Fruit fly (Drosophila melanogaster) whole organism, embryonic: ENCODE data around the gene CG8128.

Experiments
- Abd-B ChIP-seq: fragments of 200-800 bp; sonication (Bioruptor generic); optimal IDR thresholded peaks from 2 replicates; lab custom pipeline; 2018; ENCODE audit warnings: missing biosample characterization, mild to moderate bottlenecking, missing genetic modification characterization, moderate library complexity
- Adf1 ChIP-seq: fragments of 200-800 bp; sonication (Bioruptor generic); IDR thresholded peaks from 2 replicates; pipeline ENCODE4 v1.3.6; 2022; ENCODE audit warnings: missing biosample characterization, missing genetic modification characterization
- Atf6 ChIP-seq: fragments of 200-800 bp; sonication (Bioruptor generic); IDR thresholded peaks from 2 replicates; pipeline ENCODE4 v1.3.6; 2022; ENCODE audit warnings: missing biosample characterization, missing genetic modification characterization
- CG10274 ChIP-seq: fragments of 200-800 bp; sonication (Bioruptor generic); optimal IDR thresholded peaks from 3 replicates; lab custom pipeline; 2017; ENCODE audit warnings: missing biosample characterization, mild to moderate bottlenecking, missing genetic modification characterization
- CG12769 ChIP-seq: fragments of 200-800 bp; sonication (Bioruptor generic); optimal IDR thresholded peaks from 2 replicates; lab custom pipeline; 2019; ENCODE audit warnings: missing biosample characterization, mild to moderate bottlenecking, missing genetic modification characterization, moderate library complexity
- CG14441 ChIP-seq: fragments of 200-800 bp; sonication (Bioruptor generic); IDR thresholded peaks from 2 replicates; pipeline ENCODE4 v1.3.6; 2022; ENCODE audit warnings: missing biosample characterization, missing genetic modification characterization
- CG15011 ChIP-seq: fragments of 200-800 bp; sonication (Bioruptor generic); optimal IDR thresholded peaks from 3 replicates; lab custom pipeline; 2018; ENCODE audit warnings: missing biosample characterization, mild to moderate bottlenecking, missing genetic modification characterization
- CG15601 ChIP-seq: fragments of 200-800 bp; sonication (Bioruptor generic); optimal IDR thresholded peaks from 3 replicates; lab custom pipeline; 2019; ENCODE audit warnings: missing biosample characterization, mild to moderate bottlenecking, missing genetic modification characterization, moderate library complexity
- CG2199 ChIP-seq: fragments of 200-800 bp; sonication (Bioruptor generic); IDR thresholded peaks from 3 replicates; pipeline ENCODE4 v1.3.6; 2022; ENCODE audit warnings: missing biosample characterization, missing genetic modification characterization
- CG2202 ChIP-seq: fragments of 200-800 bp; sonication (Bioruptor generic); optimal IDR thresholded peaks from 2 replicates; lab custom pipeline; 2018; ENCODE audit warnings: missing biosample characterization, mild to moderate bottlenecking, missing genetic modification characterization
- CG34376 ChIP-seq: fragments of 200-800 bp; sonication (Bioruptor generic); optimal IDR thresholded peaks from 2 replicates; lab custom pipeline; 2018; ENCODE audit warnings: missing biosample characterization, mild to moderate bottlenecking, missing genetic modification characterization
- CG4707 ChIP-seq: fragments of 200-800 bp; sonication (Bioruptor generic); optimal IDR thresholded peaks from 2 replicates; lab custom pipeline; 2018; ENCODE audit warnings: missing biosample characterization, mild to moderate bottlenecking, missing genetic modification characterization, moderate library complexity
- CG5245 ChIP-seq: fragments of 200-800 bp; sonication (Bioruptor generic); optimal IDR thresholded peaks from 3 replicates; lab custom pipeline; 2016; ENCODE audit warnings: missing biosample characterization, missing genetic modification characterization
- CG6813 ChIP-seq: fragments of 200-800 bp; sonication (Bioruptor generic); optimal IDR thresholded peaks from 2 replicates; lab custom pipeline; 2017; ENCODE audit warnings: missing biosample characterization, missing genetic modification characterization, mild to moderate bottlenecking, moderate library complexity, missing genetic modification reagents
- CG7786 ChIP-seq: fragments of 200-800 bp; sonication (Bioruptor generic); optimal IDR thresholded peaks from 2 replicates; lab custom pipeline; 2016; ENCODE audit warnings: missing biosample characterization, missing genetic modification characterization
- CG9609 ChIP-seq: fragments of 200-800 bp; sonication (Bioruptor generic); optimal IDR thresholded peaks from 3 replicates; lab custom pipeline; 2016; ENCODE audit warnings: missing biosample characterization, missing genetic modification characterization
- Dfd ChIP-seq, 2 experiments: fragments of >200 bp; optimal IDR thresholded peaks; 2 replicates each; lab custom pipeline; 2017; ENCODE audit warnings: missing biosample characterization in 2 of 2, missing genetic modification characterization in 2 of 2
- Dip3 ChIP-seq: fragments of 200-800 bp; sonication (Bioruptor generic); optimal IDR thresholded peaks from 3 replicates; lab custom pipeline; 2016; ENCODE audit warnings: missing biosample characterization, missing genetic modification characterization
- Dll ChIP-seq: fragments of 200-800 bp; sonication (Bioruptor generic); IDR thresholded peaks from 4 replicates; pipeline ENCODE4 v1.3.6; 2022; ENCODE audit warnings: missing biosample characterization, missing genetic modification characterization; ENCODE audit not compliant: partially characterized antibody
- ERR ChIP-seq: fragments of 200-800 bp; sonication (Bioruptor generic); optimal IDR thresholded peaks from 2 replicates; lab custom pipeline; 2016; ENCODE audit warnings: missing biosample characterization, missing genetic modification characterization
- HHEX ChIP-seq: fragments of 200-800 bp; sonication (Bioruptor generic); optimal IDR thresholded peaks from 3 replicates; lab custom pipeline; 2017; ENCODE audit warnings: missing biosample characterization, mild to moderate bottlenecking, missing genetic modification characterization, missing genetic modification reagents
- HLH54F ChIP-seq: fragments of 200-800 bp; sonication (Bioruptor generic); optimal IDR thresholded peaks from 3 replicates; lab custom pipeline; 2016; ENCODE audit warnings: missing biosample characterization, missing genetic modification characterization
- Hsf ChIP-seq: fragments of 200-800 bp; sonication (Bioruptor generic); optimal IDR thresholded peaks from 3 replicates; lab custom pipeline; 2016; ENCODE audit warnings: missing biosample characterization, missing genetic modification characterization
- Lpt ChIP-seq: fragments of >200 bp; optimal IDR thresholded peaks from 2 replicates; lab custom pipeline; 2018; ENCODE audit warnings: missing biosample characterization, missing genetic modification characterization
- MBD-R2 ChIP-seq: fragments of 200-800 bp; sonication (Bioruptor generic); IDR thresholded peaks from 2 replicates; pipeline ENCODE4 v1.3.6; 2022; ENCODE audit warnings: missing biosample characterization, missing genetic modification characterization
- Optix ChIP-seq: fragments of 200-800 bp; sonication (Bioruptor generic); IDR thresholded peaks from 3 replicates; pipeline ENCODE4 v1.3.6; 2022; ENCODE audit warnings: missing biosample characterization, missing genetic modification characterization
- Rfx ChIP-seq: fragments of 200-800 bp; sonication (Bioruptor generic); IDR thresholded peaks from 2 replicates; pipeline ENCODE4 v1.3.6; 2022; ENCODE audit warnings: missing biosample characterization, missing genetic modification characterization
- Sox102F ChIP-seq: fragments of 200-800 bp; sonication (Bioruptor generic); optimal IDR thresholded peaks from 2 replicates; lab custom pipeline; 2018; ENCODE audit warnings: missing biosample characterization, mild to moderate bottlenecking, missing genetic modification characterization, moderate library complexity
- Ssrp ChIP-seq: fragments of 200-800 bp; sonication (Bioruptor generic); optimal IDR thresholded peaks from 2 replicates; lab custom pipeline; 2018; ENCODE audit warnings: missing biosample characterization, mild to moderate bottlenecking, missing genetic modification characterization, moderate library complexity
- Taf1 ChIP-seq: fragments of 200-800 bp; sonication (Bioruptor generic); IDR thresholded peaks from 2 replicates; pipeline ENCODE4 v1.3.6; 2022; ENCODE audit warnings: missing biosample characterization, missing genetic modification characterization
- Vsx1 ChIP-seq: fragments of 200-800 bp; sonication (Bioruptor generic); optimal IDR thresholded peaks from 2 replicates; lab custom pipeline; 2017; ENCODE audit warnings: missing biosample characterization, mild to moderate bottlenecking, missing genetic modification characterization, missing genetic modification reagents
- Xbp1 ChIP-seq: fragments of 200-800 bp; sonication (Bioruptor generic); optimal IDR thresholded peaks from 3 replicates; lab custom pipeline; 2016; ENCODE audit warnings: missing biosample characterization, mild to moderate bottlenecking, missing genetic modification characterization
- al ChIP-seq: fragments of 200-800 bp; sonication (Bioruptor generic); IDR thresholded peaks from 2 replicates; pipeline ENCODE4 v1.3.6; 2022; ENCODE audit warnings: missing biosample characterization, missing genetic modification characterization
- aop ChIP-seq: fragments of 200-800 bp; sonication (Bioruptor generic); IDR thresholded peaks from 2 replicates; pipeline ENCODE4 v1.3.6; 2022; ENCODE audit warnings: missing biosample characterization, missing genetic modification characterization
- ara ChIP-seq: fragments of 200-800 bp; sonication (Bioruptor generic); IDR thresholded peaks from 2 replicates; pipeline ENCODE4 v1.3.6; 2022; ENCODE audit warnings: missing biosample characterization, missing genetic modification characterization
- ato ChIP-seq: fragments of 200-800 bp; sonication (Bioruptor generic); IDR thresholded peaks from 2 replicates; pipeline ENCODE4 v1.3.6; 2022; ENCODE audit warnings: missing biosample characterization, missing genetic modification characterization; ENCODE audit not compliant: partially characterized antibody
- btn ChIP-seq: fragments of 200-800 bp; sonication (Bioruptor generic); optimal IDR thresholded peaks from 2 replicates; lab custom pipeline; 2016; ENCODE audit warnings: missing biosample characterization, missing genetic modification characterization
- chinmo ChIP-seq: fragments of 200-800 bp; sonication (Bioruptor generic); IDR thresholded peaks from 4 replicates; pipeline ENCODE4 v1.3.6; 2022; ENCODE audit warnings: missing biosample characterization, missing genetic modification characterization; ENCODE audit not compliant: partially characterized antibody
- chm ChIP-seq: fragments of 200-800 bp; sonication (Bioruptor generic); IDR thresholded peaks from 2 replicates; pipeline ENCODE4 v1.3.6; 2022; ENCODE audit warnings: missing biosample characterization, missing genetic modification characterization
- chn ChIP-seq: fragments of 200-800 bp; sonication (Bioruptor generic); optimal IDR thresholded peaks from 2 replicates; lab custom pipeline; 2016; ENCODE audit warnings: missing biosample characterization, missing genetic modification characterization
- corto ChIP-seq: fragments of 200-800 bp; sonication (Bioruptor generic); optimal IDR thresholded peaks from 2 replicates; lab custom pipeline; 2016; ENCODE audit warnings: missing biosample characterization, mild to moderate bottlenecking, missing genetic modification characterization, moderate library complexity
- disco-r ChIP-seq: fragments of 200-800 bp; sonication (Bioruptor generic); optimal IDR thresholded peaks from 2 replicates; lab custom pipeline; 2016; ENCODE audit warnings: missing biosample characterization, missing genetic modification characterization
- eyg ChIP-seq: fragments of 200-800 bp; sonication (Bioruptor generic); optimal IDR thresholded peaks from 3 replicates; lab custom pipeline; 2016; ENCODE audit warnings: missing biosample characterization, missing genetic modification characterization
- fu2 ChIP-seq: fragments of 200-800 bp; sonication (Bioruptor generic); optimal IDR thresholded peaks from 2 replicates; lab custom pipeline; 2016; ENCODE audit warnings: missing biosample characterization, missing genetic modification characterization
- grau ChIP-seq: fragments of 200-800 bp; optimal IDR thresholded peaks from 3 replicates; lab custom pipeline; 2019; ENCODE audit warnings: missing biosample characterization, mild to moderate bottlenecking, missing genetic modification characterization, moderate library complexity
- gt ChIP-seq: fragments of 200-800 bp; sonication (Bioruptor generic); IDR thresholded peaks from 2 replicates; pipeline ENCODE4 v1.3.6; 2022; ENCODE audit warnings: missing biosample characterization, missing genetic modification characterization
- ham ChIP-seq: fragments of 200-800 bp; sonication (Bioruptor generic); IDR thresholded peaks from 2 replicates; pipeline ENCODE4 v1.3.6; 2022; ENCODE audit warnings: missing biosample characterization, missing genetic modification characterization
- inv ChIP-seq: fragments of 200-800 bp; sonication (Bioruptor generic); IDR thresholded peaks from 2 replicates; pipeline ENCODE4 v1.3.6; 2022; ENCODE audit warnings: missing biosample characterization, missing genetic modification characterization; ENCODE audit not compliant: partially characterized antibody
- knrl ChIP-seq: fragments of 200-800 bp; sonication (Bioruptor generic); IDR thresholded peaks from 3 replicates; pipeline ENCODE4 v1.3.6; 2022; ENCODE audit warnings: missing biosample characterization, missing genetic modification characterization; ENCODE audit not compliant: partially characterized antibody
- ro ChIP-seq: fragments of 200-800 bp; sonication (Bioruptor generic); IDR thresholded peaks from 2 replicates; pipeline ENCODE4 v1.3.6; 2022; ENCODE audit warnings: missing biosample characterization, missing genetic modification characterization
- seq ChIP-seq: fragments of 200-800 bp; sonication (Bioruptor generic); IDR thresholded peaks from 2 replicates; pipeline ENCODE4 v1.3.6; 2022; ENCODE audit warnings: missing biosample characterization, missing genetic modification characterization
- tap ChIP-seq: fragments of 200-800 bp; optimal IDR thresholded peaks from 3 replicates; lab custom pipeline; 2019; ENCODE audit warnings: missing biosample characterization, mild to moderate bottlenecking, missing genetic modification characterization, moderate library complexity
- tio ChIP-seq: fragments of 200-800 bp; sonication (Bioruptor generic); optimal IDR thresholded peaks from 2 replicates; lab custom pipeline; 2017; ENCODE audit warnings: missing biosample characterization, missing genetic modification characterization, inconsistent platforms

Gene CG8128

DNA sequence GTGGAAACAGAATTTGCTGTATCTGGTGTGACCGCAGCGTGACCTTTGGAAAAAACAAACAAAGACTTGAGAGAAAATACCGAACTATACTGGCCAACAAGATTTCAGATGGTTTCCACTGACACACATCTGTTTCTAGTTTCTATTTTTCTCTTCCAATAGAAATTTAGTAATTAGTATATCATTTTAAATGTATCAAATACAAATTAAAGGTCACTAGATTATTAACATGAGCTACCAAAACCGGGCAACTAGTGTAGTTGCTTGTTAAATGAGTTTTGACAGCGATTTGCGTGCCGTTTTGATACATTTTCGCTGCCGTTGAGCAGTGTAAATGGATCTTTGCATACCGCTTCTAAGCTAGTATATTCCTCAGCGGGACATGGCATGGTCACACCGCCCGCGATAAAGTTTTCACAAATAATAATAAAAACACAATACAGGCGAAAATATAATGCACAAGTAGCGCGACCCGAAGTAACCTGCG, 6.5 kb downstream of the CG8128 start, which contains the start of the genes Pis and Hap40 (continued):
- TF ChIP-seq Sox102F (GFP tag; lab: Kevin White, UChicago) (no peak), CG7786 (GFP tag; lab: Kevin White, UChicago) (peak; percentile 56), CG2199 (GFP tag; lab: Robert Waterston, UW) (0 out of 3 replicates have a peak, but pooled peaks have one; percentile 29), aop (GFP tag; lab: Robert Waterston, UW) (no peak), Dfd (GFP tag; optimal IDR thresholded peaks at IDR 0.05; lab: Kevin White, UChicago) (peak in 1 of 2 experiments; percentile 13), ara (GFP tag; lab: Robert Waterston, UW) (no peak), al (GFP tag; lab: Robert Waterston, UW) (peak; percentile 58), Adf1 (0 out of 2 replicates have a peak, but pooled peaks have one; percentile 24), seq (peak; percentile 51; the same call in 1 of the 2 replicates), ham (GFP tag; lab: Robert Waterston, UW) (no peak), tio (GFP tag; lab: Kevin White, UChicago) (no peak), Lpt (no peak), MBD-R2 (peak; percentile 48; the same call in 1 of the 2 replicates), Dll (GFP tag; lab: Robert Waterston, UW) (no peak), eyg (no peak), Atf6 (GFP tag; lab: Robert Waterston, UW) (peak; percentile 45; the same call in 1 of the 2 replicates), ro (no peak), corto (GFP tag; lab: Kevin White, UChicago) (no peak), Optix (GFP tag; lab: Robert Waterston, UW) (peak; percentile 34; the same call in 1 of the 3 replicates), tap (tag; lab: Kevin White, UChicago) (no peak), CG34376 (GFP tag; lab: Kevin White, UChicago) (peak; percentile 38), gt (no peak), Vsx1 (GFP tag; lab: Kevin White, UChicago) (no peak), fu2 (GFP tag; lab: Kevin White, UChicago) (peak; percentile 60), btn (GFP tag; lab: Kevin White, UChicago) (no peak), disco-r (GFP tag; lab: Kevin White, UChicago) (no peak), CG15011 (GFP tag; lab: Kevin White, UChicago) (peak; percentile 32), knrl (GFP tag; lab: Robert Waterston, UW) (no peak), ERR (GFP tag; lab: Kevin White, UChicago) (no peak), inv (no peak), HHEX (GFP tag; lab: Kevin White, UChicago) (peak; percentile 64), Hsf (peak; percentile 77), Xbp1 (GFP tag; lab: Kevin White, UChicago) (peak; percentile 74), HLH54F (peak; percentile 65), Taf1 (GFP tag; lab: Robert Waterston, UW) (no peak; the same call in 1 of the 2 replicates), CG4707 (GFP tag; lab: Kevin White, UChicago) (no peak), Dip3 (GFP tag; lab: Kevin White, UChicago) (peak; percentile 45), chn (GFP tag; lab: Kevin White, UChicago) (peak; percentile 69), Abd-B (peak; percentile 89), CG5245 (GFP tag; lab: Kevin White, UChicago) (peak; percentile 10), CG2202 (no peak)

DNA sequence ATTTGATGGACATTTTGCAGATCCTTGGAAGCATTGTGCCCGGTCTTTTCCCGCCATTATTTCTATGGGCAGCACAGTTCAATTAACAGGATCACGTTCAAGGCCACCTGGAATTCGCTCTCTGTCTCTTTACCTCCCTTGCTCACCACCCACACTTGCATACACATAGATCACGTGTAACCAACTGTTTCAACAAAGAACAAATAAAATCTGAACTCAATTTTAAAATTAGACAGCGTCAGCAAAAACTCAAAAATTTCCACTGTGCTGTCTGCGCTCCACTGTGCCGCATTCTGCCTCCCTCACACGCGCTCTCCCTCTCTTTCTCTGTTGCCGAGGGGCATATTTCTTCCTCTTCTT, 12.3 kb downstream of the CG8128 start:
- TF ChIP-seq CG6813 (GFP tag; lab: Kevin White, UChicago), result peak; percentile 1
- TF ChIP-seq chinmo (GFP tag; lab: Robert Waterston, UW), result 0 out of 4 replicates have a peak, but pooled peaks have one; percentile 8
- peak; percentile 56 for TF ChIP-seq CG15601
- TF ChIP-seq CG9609 (GFP tag; lab: Kevin White, UChicago), result peak; percentile 4
- TF ChIP-seq CG14441 (GFP tag; lab: Robert Waterston, UW), result peak; percentile 39; the same call in 1 of the 2 replicates
- TF ChIP-seq Rfx (GFP tag; lab: Robert Waterston, UW), result peak; percentile 64
- peak; percentile 98 for TF ChIP-seq CG4707 (GFP tag; lab: Kevin White, UChicago)
- TF ChIP-seq Ssrp (tag; lab: Kevin White, UChicago), result no peak
- TF ChIP-seq CG10274 (GFP tag; lab: Kevin White, UChicago), result peak; percentile 12
- TF ChIP-seq ato (GFP tag; lab: Robert Waterston, UW), result no peak
- no peak for TF ChIP-seq chm (GFP tag; lab: Robert Waterston, UW)
- peak; percentile 14 for TF ChIP-seq grau (tag; lab: Kevin White, UChicago)
- TF ChIP-seq CG12769 (tag; lab: Kevin White, UChicago), result peak; percentile 38
